Fruit fly (Drosophila melanogaster) whole organism, wandering third instar larva: Measurements from ENCODE around the gene CG8924.

Experiments
- Abd-B ChIP-seq: fragments of >200 bp; optimal IDR thresholded peaks from 2 replicates; lab custom pipeline; 2017; ENCODE audit warnings: missing biosample characterization, missing genetic modification characterization
- CrebA ChIP-seq: fragments of 200-800 bp; sonication (Bioruptor generic); optimal IDR thresholded peaks from 2 replicates; lab custom pipeline; 2016; ENCODE audit warnings: missing biosample characterization, mild to moderate bottlenecking, missing genetic modification characterization, borderline replicate concordance
- N ChIP-seq: fragments of >200 bp; optimal IDR thresholded peaks from 2 replicates; lab custom pipeline; 2018; ENCODE audit warnings: missing biosample characterization, missing external identifiers, missing genetic modification characterization
- OdsH ChIP-seq: fragments of 200-800 bp; sonication (Bioruptor generic); optimal IDR thresholded peaks from 2 replicates; lab custom pipeline; 2016; ENCODE audit warnings: missing biosample characterization, mild to moderate bottlenecking, missing genetic modification characterization
- br ChIP-seq: fragments of 200-800 bp; sonication (Bioruptor generic); optimal IDR thresholded peaks from 2 replicates; lab custom pipeline; 2016; ENCODE audit warnings: missing biosample characterization, missing genetic modification characterization
- brk ChIP-seq: fragments of 200-800 bp; sonication (Bioruptor generic); optimal IDR thresholded peaks from 2 replicates; lab custom pipeline; 2016; ENCODE audit warnings: missing biosample characterization, mild to moderate bottlenecking, missing genetic modification characterization
- dmrt93B ChIP-seq: fragments of 200-800 bp; sonication (Bioruptor generic); optimal IDR thresholded peaks from 2 replicates; lab custom pipeline; 2018; ENCODE audit warnings: missing biosample characterization, mild to moderate bottlenecking, missing genetic modification characterization
- dsf ChIP-seq: sonication (Bioruptor generic); optimal IDR thresholded peaks from 2 replicates; lab custom pipeline; 2016; ENCODE audit warnings: missing biosample characterization, missing genetic modification characterization, borderline replicate concordance
- h ChIP-seq: fragments of 200-800 bp; sonication (Bioruptor generic); optimal IDR thresholded peaks from 3 replicates; lab custom pipeline; 2016; ENCODE audit warnings: missing biosample characterization, mild to moderate bottlenecking, missing genetic modification characterization
- lola ChIP-seq: fragments of >200 bp; optimal IDR thresholded peaks from 2 replicates; lab custom pipeline; 2017; ENCODE audit warnings: missing biosample characterization, missing genetic modification characterization
- pan ChIP-seq: fragments of >200 bp; optimal IDR thresholded peaks from 2 replicates; lab custom pipeline; 2017
- psq ChIP-seq: fragments of 200-800 bp; sonication (Bioruptor generic); optimal IDR thresholded peaks from 3 replicates; lab custom pipeline; 2017; ENCODE audit warnings: missing biosample characterization, mild to moderate bottlenecking, missing genetic modification characterization, moderate library complexity

DNA sequence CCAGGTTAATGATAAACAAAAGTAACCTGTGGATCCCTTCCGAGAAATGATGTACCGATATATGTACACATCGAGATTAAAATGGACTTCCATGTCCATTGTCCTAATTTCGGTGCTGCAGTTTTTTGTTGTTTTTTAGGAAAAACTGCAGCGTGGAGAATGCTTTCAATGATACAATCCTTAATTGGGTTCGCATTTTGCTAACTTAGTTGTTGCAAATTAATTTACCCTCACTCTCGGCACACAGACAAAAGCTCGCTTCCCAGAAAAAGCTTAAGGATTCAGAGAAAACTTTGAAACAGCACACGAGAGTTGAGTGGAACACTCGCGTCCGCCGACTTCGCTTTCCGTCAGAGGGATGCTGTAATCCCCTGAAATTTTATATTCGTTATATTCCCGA is 30.3 kb upstream of the CG8924 start, which contains the start of gene Lrp4:
- TF ChIP-seq br (GFP tag; lab: Kevin White, UChicago) (no peak), psq (GFP tag; lab: Kevin White, UChicago) (no peak), OdsH (GFP tag; lab: Kevin White, UChicago) (no peak), lola (GFP tag; lab: Kevin White, UChicago) (no peak), dsf (GFP tag; lab: Kevin White, UChicago) (no peak), N (no peak), dmrt93B (GFP tag; lab: Kevin White, UChicago) (no peak), CrebA (GFP tag; lab: Kevin White, UChicago) (no peak), Abd-B (GFP tag; lab: Kevin White, UChicago) (no peak), h (no peak), brk (no peak), pan (lab: Kevin White, UChicago) (no peak)
